Worm (Caenorhabditis elegans): Measurements from ENCODE around the gene F32A5.8.
A peak's percentile ranks its signal among the peaks of the same experiment; 100 is the strongest.

The F32A5.8 gene

ce11 chrII:7224074-7224473, 31.8 kb upstream of the F32A5.8 start:
- TF ChIP-seq lin-15B (tag; optimal IDR thresholded peaks at IDR 0.05) = no peak
- TF ChIP-seq zag-1 (tag; optimal IDR thresholded peaks at IDR 0.05) = no peak
- TF ChIP-seq jun-1 (tag; optimal IDR thresholded peaks at IDR 0.05) = no peak
- no peak for TF ChIP-seq nhr-237 (tag; optimal IDR thresholded peaks at IDR 0.05)
- TF ChIP-seq nhr-43 (tag; optimal IDR thresholded peaks at IDR 0.05; ENCODE audit: poor library complexity, severe bottlenecking) = no peak
- no peak for TF ChIP-seq fkh-2 (tag; optimal IDR thresholded peaks at IDR 0.05)
- TF ChIP-seq nhr-25 (tag; optimal IDR thresholded peaks at IDR 0.05) = no peak
- no peak for TF ChIP-seq mml-1 (tag; optimal IDR thresholded peaks at IDR 0.05)
- no peak for TF ChIP-seq nhr-28 (tag; optimal IDR thresholded peaks at IDR 0.05)
- no peak for TF ChIP-seq nfya-1 (tag; optimal IDR thresholded peaks at IDR 0.05; ENCODE audit: insufficient read depth)
- TF ChIP-seq elt-3 (tag; optimal IDR thresholded peaks at IDR 0.05) = no peak
- no peak for TF ChIP-seq nhr-23 (tag; optimal IDR thresholded peaks at IDR 0.05)
- TF ChIP-seq pqm-1 (tag; optimal IDR thresholded peaks at IDR 0.05) = no peak

DNA sequence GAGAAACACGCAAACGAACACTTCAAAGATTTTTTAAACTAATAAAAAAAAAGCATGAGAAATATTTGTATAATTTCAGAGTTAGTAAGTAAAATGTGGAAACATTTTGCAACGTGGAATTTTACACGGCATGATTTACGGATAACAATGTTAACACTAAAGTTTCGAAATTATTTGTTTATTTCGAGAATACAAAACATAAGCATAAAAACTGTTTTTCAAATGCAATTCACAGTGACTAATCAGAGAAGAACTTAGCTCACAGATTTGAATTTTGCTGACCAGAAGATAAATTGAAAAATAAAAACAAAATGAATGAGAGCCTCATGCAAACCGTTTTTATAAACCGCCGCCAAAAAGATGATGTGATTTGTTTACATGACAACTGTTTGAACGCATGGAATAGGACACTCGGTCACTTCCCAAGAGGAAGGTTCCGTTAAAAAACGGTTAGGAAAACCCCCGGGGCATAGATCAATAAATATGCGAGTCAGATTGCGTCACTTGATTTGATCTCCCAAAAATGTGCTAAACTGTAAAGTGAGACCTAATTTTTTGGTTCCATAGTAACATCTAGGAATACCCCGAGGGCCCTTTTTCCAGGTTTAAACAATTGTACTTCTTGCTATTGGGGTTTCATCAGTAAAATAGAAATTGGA, 29.9 kb upstream of the F32A5.8 start, which contains the start of gene clh-3:
Gene clh-3, minus strand, starts transcription at position 51 of the 659 bp plus-strand sequence.
- TF ChIP-seq skn-1 (tag; optimal IDR thresholded peaks at IDR 0.05) (no peak), unc-62 (GFP tag; optimal IDR thresholded peaks at IDR 0.05) (no peak), nhr-237 (tag; optimal IDR thresholded peaks at IDR 0.05) (no peak), nfya-1 (tag; optimal IDR thresholded peaks at IDR 0.05; ENCODE audit: insufficient read depth) (no peak), nhr-12 (tag; optimal IDR thresholded peaks at IDR 0.05) (no peak), ceh-28 (tag; optimal IDR thresholded peaks at IDR 0.05) (no peak), nhr-23 (tag; optimal IDR thresholded peaks at IDR 0.05) (no peak), daf-12 (tag; optimal IDR thresholded peaks at IDR 0.05) (no peak), ama-1 (optimal IDR thresholded peaks at IDR 0.05) (no peak), fos-1 (tag; optimal IDR thresholded peaks at IDR 0.05) (no peak), ZK546.5 (tag; optimal IDR thresholded peaks at IDR 0.05) (no peak), elt-2 (tag; optimal IDR thresholded peaks at IDR 0.05) (no peak), jun-1 (tag; optimal IDR thresholded peaks at IDR 0.05) (no peak), mdl-1 (tag; optimal IDR thresholded peaks at IDR 0.05) (no peak), egl-27 (tag; optimal IDR thresholded peaks at IDR 0.05) (no peak)

ce11 chrII:7228646-7229200, 27.2 kb upstream of the F32A5.8 start, which contains the start of gene F32A5.4:
Gene F32A5.4 (plus strand): TSS chrII:7229150.
- TF ChIP-seq ama-1 (optimal IDR thresholded peaks at IDR 0.05) (peak; percentile 56), R02D3.7 (tag; optimal IDR thresholded peaks at IDR 0.05) (no peak), sea-2 (GFP tag; optimal IDR thresholded peaks at IDR 0.05) (no peak), nhr-23 (tag; optimal IDR thresholded peaks at IDR 0.05) (peak; percentile 20), hmg-11 (tag; optimal IDR thresholded peaks at IDR 0.05) (no peak), pha-4 (tag; optimal IDR thresholded peaks at IDR 0.05) (peak; percentile 20), ZK546.5 (tag; optimal IDR thresholded peaks at IDR 0.05) (no peak)

ce11 chrII:7230684-7231083, 25.2 kb upstream of the F32A5.8 start:
- TF ChIP-seq hmg-11 (tag; optimal IDR thresholded peaks at IDR 0.05) (no peak), ceh-16 (tag; optimal IDR thresholded peaks at IDR 0.05) (no peak), ama-1 (optimal IDR thresholded peaks at IDR 0.05) (peak; percentile 58), nhr-43 (tag; optimal IDR thresholded peaks at IDR 0.05; ENCODE audit: poor library complexity, severe bottlenecking) (peak; percentile 29), tbx-2 (tag; optimal IDR thresholded peaks at IDR 0.05) (peak; percentile 44)

DNA sequence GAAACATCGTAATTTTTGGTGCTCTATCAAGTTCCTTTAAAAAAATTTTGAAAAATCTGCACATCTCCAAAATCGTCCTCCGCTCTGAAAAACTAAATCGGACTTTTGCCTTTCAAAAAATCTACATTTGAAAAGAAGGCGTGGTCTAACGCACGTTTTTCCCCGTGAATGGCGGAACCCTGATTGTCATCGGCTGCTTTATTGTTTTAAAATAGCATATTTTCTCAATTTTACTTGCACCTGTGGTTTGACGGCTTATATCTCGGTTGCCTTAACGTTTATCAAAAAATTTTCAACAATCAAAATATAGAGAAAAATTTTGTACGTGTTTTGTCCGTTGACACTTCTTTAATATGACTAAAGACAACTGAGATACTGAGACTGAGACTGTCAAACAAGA, 24.0 kb upstream of the F32A5.8 start:
- TF ChIP-seq snpc-4 (tag; optimal IDR thresholded peaks at IDR 0.05) (peak; percentile 67), nfya-1 (tag; optimal IDR thresholded peaks at IDR 0.05; ENCODE audit: insufficient read depth) (no peak)

ce11 chrII:7232517-7232916, 23.4 kb upstream of the F32A5.8 start, which contains the start of gene ctsa-3.1:
Gene ctsa-3.1 (plus strand): TSS chrII:7232853.
- TF ChIP-seq nhr-23 (tag; optimal IDR thresholded peaks at IDR 0.05) = no peak
- TF ChIP-seq nhr-237 (tag; optimal IDR thresholded peaks at IDR 0.05) = no peak
- TF ChIP-seq unc-39 (tag; optimal IDR thresholded peaks at IDR 0.05) = no peak
- TF ChIP-seq elt-2 (tag; optimal IDR thresholded peaks at IDR 0.05) = peak; percentile 79
- TF ChIP-seq pqm-1 (tag; optimal IDR thresholded peaks at IDR 0.05) = peak; percentile 75
- TF ChIP-seq pha-4 (tag; optimal IDR thresholded peaks at IDR 0.05) = peak; percentile 6
